ENCODE assay signal across 1 fruit fly cellular context in the genomic region with DNA sequence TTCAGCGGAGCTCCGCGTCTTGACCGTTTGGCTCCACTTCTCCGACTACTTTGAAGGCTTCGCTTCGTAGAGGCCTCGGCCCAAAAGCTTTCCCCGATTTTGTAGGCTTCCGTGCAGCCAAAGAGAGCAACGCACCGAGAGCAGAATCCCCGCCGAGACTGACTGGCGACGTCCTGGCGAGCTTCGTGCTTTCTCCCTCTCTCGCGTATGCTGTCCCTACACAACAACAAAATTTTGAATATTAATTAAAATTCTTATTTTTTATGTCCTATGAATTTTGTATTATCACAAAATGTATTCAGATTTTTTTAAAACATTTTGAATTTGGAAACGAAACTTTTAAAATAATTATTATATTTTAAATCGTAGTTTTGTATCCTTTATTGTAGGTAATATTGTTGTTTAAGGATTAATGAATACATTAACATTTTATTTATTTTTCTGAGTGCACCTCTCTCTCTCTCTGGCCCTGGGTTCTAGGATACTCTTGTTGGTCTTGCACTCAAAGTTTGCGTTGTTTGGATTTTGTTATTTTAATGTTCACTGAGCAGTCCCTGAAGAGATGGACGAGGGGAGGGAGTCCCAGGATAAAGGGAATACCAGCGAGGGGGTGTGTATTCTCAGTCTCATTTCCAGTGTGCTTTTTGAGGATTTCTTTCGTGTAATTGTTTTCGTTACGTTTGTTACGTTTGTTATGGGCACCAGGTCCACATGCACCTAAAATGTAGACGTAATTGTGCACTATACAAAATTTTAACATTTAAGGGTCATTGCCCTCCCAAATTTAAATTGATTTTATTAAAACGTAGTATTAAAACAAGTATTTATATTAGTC.
TF ChIP-seq lines count a peak whose summit lies in the region.

A gene (minus strand): TSS at position 51 of the 835 bp plus-strand sequence.

TF ChIP-seq in whole organism, embryonic, 481 proteins besides CTCF, POLR2A, EP300 and RAD21 (continued from another document and continues in another):
- TF ChIP-seq Tbp (GFP tag; optimal IDR thresholded peaks at IDR 0.05; lab: Kevin White, UChicago) = no peak
- TF ChIP-seq E2f2 (GFP tag; IDR thresholded peaks at IDR 0.05; lab: Robert Waterston, UW) = no peak
- no peak for TF ChIP-seq CG11247 (GFP tag; IDR thresholded peaks at IDR 0.05; lab: Robert Waterston, UW)
- TF ChIP-seq B-H2 (GFP tag; optimal IDR thresholded peaks at IDR 0.05; lab: Kevin White, UChicago) = peak; percentile 12
- no peak for TF ChIP-seq run (tag; optimal IDR thresholded peaks at IDR 0.05; lab: Kevin White, UChicago)
- TF ChIP-seq D19A (tag; optimal IDR thresholded peaks at IDR 0.05; lab: Kevin White, UChicago) = peak; percentile 27
- TF ChIP-seq Nf-YB (GFP tag; optimal IDR thresholded peaks at IDR 0.05; lab: Kevin White, UChicago) = no peak
- TF ChIP-seq az2 (GFP tag; optimal IDR thresholded peaks at IDR 0.05; lab: Kevin White, UChicago) = no peak
- TF ChIP-seq Sin3A (optimal IDR thresholded peaks at IDR 0.05; lab: Kevin White, UChicago) = no peak
- TF ChIP-seq oc (tag; optimal IDR thresholded peaks at IDR 0.05; lab: Kevin White, UChicago) = no peak
- TF ChIP-seq CG42726 (GFP tag; IDR thresholded peaks at IDR 0.05; lab: Robert Waterston, UW; ENCODE audit: partially characterized antibody) = no peak
- no peak for TF ChIP-seq Myb (GFP tag; optimal IDR thresholded peaks at IDR 0.05; lab: Kevin White, UChicago)
- no peak for TF ChIP-seq gro (GFP tag; optimal IDR thresholded peaks at IDR 0.05; lab: Kevin White, UChicago)
- TF ChIP-seq CG11456 (GFP tag; IDR thresholded peaks at IDR 0.05; lab: Robert Waterston, UW) = no peak
- peak; percentile 64 for TF ChIP-seq lab (GFP tag; optimal IDR thresholded peaks at IDR 0.05; lab: Kevin White, UChicago)
- TF ChIP-seq CG2712 (tag; optimal IDR thresholded peaks at IDR 0.05; lab: Kevin White, UChicago) = peak; percentile 37
- no peak for TF ChIP-seq CG3838 (GFP tag; optimal IDR thresholded peaks at IDR 0.05; lab: Kevin White, UChicago)
- TF ChIP-seq CG4328 (GFP tag; optimal IDR thresholded peaks at IDR 0.05; lab: Kevin White, UChicago) = peak; percentile 19
- peak; percentile 76 for TF ChIP-seq CG2678 (tag; optimal IDR thresholded peaks at IDR 0.05; lab: Kevin White, UChicago)
- TF ChIP-seq Oli (tag; optimal IDR thresholded peaks at IDR 0.05; lab: Kevin White, UChicago) = peak; percentile 17
- no peak for TF ChIP-seq CG7745 (tag; optimal IDR thresholded peaks at IDR 0.05; lab: Kevin White, UChicago)
- TF ChIP-seq Dip2 (GFP tag; IDR thresholded peaks at IDR 0.05; lab: Robert Waterston, UW) = no peak
- TF ChIP-seq jing (GFP tag; optimal IDR thresholded peaks at IDR 0.05; lab: Kevin White, UChicago) = no peak
- no peak for TF ChIP-seq chn (GFP tag; optimal IDR thresholded peaks at IDR 0.05; lab: Kevin White, UChicago)
- TF ChIP-seq NFAT (GFP tag; IDR thresholded peaks at IDR 0.05; lab: Robert Waterston, UW) = no peak
- TF ChIP-seq danr (GFP tag; IDR thresholded peaks at IDR 0.05; lab: Robert Waterston, UW) = no peak
- no peak for TF ChIP-seq Lpt (GFP tag; optimal IDR thresholded peaks at IDR 0.05; lab: Kevin White, UChicago)
- TF ChIP-seq CG8290 (GFP tag; optimal IDR thresholded peaks at IDR 0.05; lab: Kevin White, UChicago) = no peak
- TF ChIP-seq CG8290 (tag; optimal IDR thresholded peaks at IDR 0.05; lab: Kevin White, UChicago) = no peak
- no peak for TF ChIP-seq grn (GFP tag; optimal IDR thresholded peaks at IDR 0.05; lab: Kevin White, UChicago)
- no peak for TF ChIP-seq CG12942 (GFP tag; optimal IDR thresholded peaks at IDR 0.05; lab: Kevin White, UChicago)
- TF ChIP-seq disco-r (GFP tag; optimal IDR thresholded peaks at IDR 0.05; lab: Kevin White, UChicago) = no peak
- no peak for TF ChIP-seq repo (GFP tag; optimal IDR thresholded peaks at IDR 0.05; lab: Kevin White, UChicago)
- no peak for TF ChIP-seq da (GFP tag; optimal IDR thresholded peaks at IDR 0.05; lab: Kevin White, UChicago)
- TF ChIP-seq Elba2 (GFP tag; optimal IDR thresholded peaks at IDR 0.05; lab: Kevin White, UChicago) = no peak
- no peak for TF ChIP-seq CG15696 (tag; optimal IDR thresholded peaks at IDR 0.05; lab: Kevin White, UChicago)
- TF ChIP-seq CG5180 (GFP tag; optimal IDR thresholded peaks at IDR 0.05; lab: Kevin White, UChicago) = peak; percentile 4
- TF ChIP-seq Hr3 (GFP tag; optimal IDR thresholded peaks at IDR 0.05; lab: Kevin White, UChicago) = no peak
- no peak for TF ChIP-seq CG9876 (GFP tag; optimal IDR thresholded peaks at IDR 0.05; lab: Kevin White, UChicago)
- TF ChIP-seq dan (GFP tag; IDR thresholded peaks at IDR 0.05; lab: Robert Waterston, UW) = no peak
- TF ChIP-seq cg (GFP tag; optimal IDR thresholded peaks at IDR 0.05; lab: Kevin White, UChicago) = no peak
- TF ChIP-seq toy (GFP tag; IDR thresholded peaks at IDR 0.05; lab: Robert Waterston, UW) = no peak
- no peak for TF ChIP-seq CG4854 (GFP tag; optimal IDR thresholded peaks at IDR 0.05; lab: Kevin White, UChicago)
- TF ChIP-seq cad (GFP tag; optimal IDR thresholded peaks at IDR 0.05; lab: Kevin White, UChicago) = no peak
- TF ChIP-seq CG18599 (GFP tag; optimal IDR thresholded peaks at IDR 0.05; lab: Kevin White, UChicago) = peak; percentile 81
- TF ChIP-seq Dref (GFP tag; IDR thresholded peaks at IDR 0.05; lab: Robert Waterston, UW) = no peak
- no peak for TF ChIP-seq klu (GFP tag; IDR thresholded peaks at IDR 0.05; lab: Robert Waterston, UW)
- no peak for TF ChIP-seq CG3163 (GFP tag; optimal IDR thresholded peaks at IDR 0.05; lab: Kevin White, UChicago)
- TF ChIP-seq ftz-f1 (GFP tag; optimal IDR thresholded peaks at IDR 0.05; lab: Kevin White, UChicago) = no peak
- TF ChIP-seq CG16863 (GFP tag; optimal IDR thresholded peaks at IDR 0.05; lab: Kevin White, UChicago) = no peak
- TF ChIP-seq slp2 (GFP tag; optimal IDR thresholded peaks at IDR 0.05; lab: Kevin White, UChicago) = no peak
- TF ChIP-seq CG11696 (GFP tag; IDR thresholded peaks at IDR 0.05; lab: Robert Waterston, UW) = no peak
- no peak for TF ChIP-seq pb (GFP tag; optimal IDR thresholded peaks at IDR 0.05; lab: Kevin White, UChicago)
- TF ChIP-seq HmgZ (tag; optimal IDR thresholded peaks at IDR 0.05; lab: Kevin White, UChicago) = no peak
- no peak for TF ChIP-seq CG12659 (GFP tag; optimal IDR thresholded peaks at IDR 0.05; lab: Kevin White, UChicago)
- TF ChIP-seq kni (GFP tag; optimal IDR thresholded peaks at IDR 0.05; lab: Kevin White, UChicago) = no peak
- TF ChIP-seq CG15073 (GFP tag; optimal IDR thresholded peaks at IDR 0.05; lab: Kevin White, UChicago) = no peak
- no peak for TF ChIP-seq CG14965 (GFP tag; optimal IDR thresholded peaks at IDR 0.05; lab: Kevin White, UChicago; ENCODE audit: borderline replicate concordance)
- TF ChIP-seq CG8281 (tag; optimal IDR thresholded peaks at IDR 0.05; lab: Kevin White, UChicago) = no peak
- TF ChIP-seq HLH3B (GFP tag; IDR thresholded peaks at IDR 0.05; lab: Robert Waterston, UW) = no peak
- TF ChIP-seq exex (tag; optimal IDR thresholded peaks at IDR 0.05; lab: Kevin White, UChicago) = no peak
- TF ChIP-seq onecut (GFP tag; IDR thresholded peaks at IDR 0.05; lab: Robert Waterston, UW) = no peak
- no peak for TF ChIP-seq Bteb2 (GFP tag; optimal IDR thresholded peaks at IDR 0.05; lab: Kevin White, UChicago)
- peak in 1 of 2 experiments; percentile 64 for TF ChIP-seq Hr51 (GFP tag; optimal IDR thresholded peaks at IDR 0.05; lab: Kevin White, UChicago)
- TF ChIP-seq bowl (GFP tag; IDR thresholded peaks at IDR 0.05; lab: Robert Waterston, UW) = no peak
- no peak for TF ChIP-seq ash1 (GFP tag; optimal IDR thresholded peaks at IDR 0.05; lab: Kevin White, UChicago)
- TF ChIP-seq CG6175 (GFP tag; IDR thresholded peaks at IDR 0.05; lab: Robert Waterston, UW) = no peak
- TF ChIP-seq Usf (GFP tag; optimal IDR thresholded peaks at IDR 0.05; lab: Kevin White, UChicago) = no peak
- no peak for TF ChIP-seq croc (GFP tag; conservative IDR thresholded peaks at IDR 0.05; lab: Robert Waterston, UW)
- TF ChIP-seq zen (tag; optimal IDR thresholded peaks at IDR 0.05; lab: Kevin White, UChicago) = no peak
- TF ChIP-seq sug (tag; optimal IDR thresholded peaks at IDR 0.05; lab: Kevin White, UChicago) = peak; percentile 52
- TF ChIP-seq TFAM (GFP tag; optimal IDR thresholded peaks at IDR 0.05; lab: Kevin White, UChicago) = no peak
- no peak for TF ChIP-seq Kr (GFP tag; optimal IDR thresholded peaks at IDR 0.05; lab: Kevin White, UChicago)
- no peak for TF ChIP-seq YL-1 (GFP tag; optimal IDR thresholded peaks at IDR 0.05; lab: Kevin White, UChicago)
- TF ChIP-seq Jarid2 (GFP tag; optimal IDR thresholded peaks at IDR 0.05; lab: Kevin White, UChicago) = no peak
- TF ChIP-seq CG4617 (GFP tag; optimal IDR thresholded peaks at IDR 0.05; lab: Kevin White, UChicago; ENCODE audit: borderline replicate concordance) = no peak
- no peak for TF ChIP-seq Lim3 (GFP tag; IDR thresholded peaks at IDR 0.05; lab: Robert Waterston, UW)
- no peak for TF ChIP-seq Asciz (GFP tag; optimal IDR thresholded peaks at IDR 0.05; lab: Kevin White, UChicago)
- no peak for TF ChIP-seq Gug (GFP tag; IDR thresholded peaks at IDR 0.05; lab: Robert Waterston, UW)
- no peak for TF ChIP-seq CG17612 (GFP tag; IDR thresholded peaks at IDR 0.05; lab: Robert Waterston, UW)
- TF ChIP-seq CG2199 (GFP tag; IDR thresholded peaks at IDR 0.05; lab: Robert Waterston, UW) = no peak
- peak; percentile 23; the same call in 1 of the 2 replicates for TF ChIP-seq CG6689 (GFP tag; IDR thresholded peaks at IDR 0.05; lab: Robert Waterston, UW)
- TF ChIP-seq Hr39 (optimal IDR thresholded peaks at IDR 0.05; lab: Kevin White, UChicago) = no peak
- TF ChIP-seq chif (GFP tag; optimal IDR thresholded peaks at IDR 0.05; lab: Kevin White, UChicago) = no peak
- TF ChIP-seq mirr (GFP tag; optimal IDR thresholded peaks at IDR 0.05; lab: Kevin White, UChicago) = no peak
- TF ChIP-seq Dll (GFP tag; IDR thresholded peaks at IDR 0.05; lab: Robert Waterston, UW; ENCODE audit: partially characterized antibody) = no peak
- TF ChIP-seq H15 (GFP tag; IDR thresholded peaks at IDR 0.05; lab: Robert Waterston, UW) = no peak
- TF ChIP-seq sens (GFP tag; lab: Kevin White, UChicago) = peak; percentile 47
- no peak for TF ChIP-seq Gsc (GFP tag; IDR thresholded peaks at IDR 0.05; lab: Robert Waterston, UW)
- no peak for TF ChIP-seq CG17802 (tag; optimal IDR thresholded peaks at IDR 0.05; lab: Kevin White, UChicago)
- TF ChIP-seq GATAe (GFP tag; conservative IDR thresholded peaks at IDR 0.05; lab: Robert Waterston, UW) = no peak
- no peak for TF ChIP-seq nom (GFP tag; optimal IDR thresholded peaks at IDR 0.05; lab: Kevin White, UChicago)
- TF ChIP-seq Awh (GFP tag; IDR thresholded peaks at IDR 0.05; lab: Robert Waterston, UW) = no peak
- TF ChIP-seq fd96Cb (tag; optimal IDR thresholded peaks at IDR 0.05; lab: Kevin White, UChicago) = no peak
- TF ChIP-seq Sox100B (GFP tag; optimal IDR thresholded peaks at IDR 0.05; lab: Kevin White, UChicago) = peak; percentile 35
- TF ChIP-seq CG2202 (tag; optimal IDR thresholded peaks at IDR 0.05; lab: Kevin White, UChicago) = no peak
- no peak for TF ChIP-seq NK7.1 (GFP tag; optimal IDR thresholded peaks at IDR 0.05; lab: Kevin White, UChicago)
- no peak for TF ChIP-seq CG7271 (tag; optimal IDR thresholded peaks at IDR 0.05; lab: Kevin White, UChicago)
- TF ChIP-seq CG10209 (GFP tag; optimal IDR thresholded peaks at IDR 0.05; lab: Kevin White, UChicago) = peak; percentile 6
- TF ChIP-seq tup (GFP tag; optimal IDR thresholded peaks at IDR 0.05; lab: Kevin White, UChicago) = no peak
- no peak for TF ChIP-seq pros (GFP tag; optimal IDR thresholded peaks at IDR 0.05; lab: Kevin White, UChicago)
- TF ChIP-seq CG4424 (GFP tag; optimal IDR thresholded peaks at IDR 0.05; lab: Kevin White, UChicago) = no peak
- TF ChIP-seq CG10462 (GFP tag; optimal IDR thresholded peaks at IDR 0.05; lab: Kevin White, UChicago) = no peak
- peak; percentile 31; the same call in 1 of the 2 replicates for TF ChIP-seq CG3847 (GFP tag; IDR thresholded peaks at IDR 0.05; lab: Robert Waterston, UW)
- no peak for TF ChIP-seq tna (GFP tag; IDR thresholded peaks at IDR 0.05; lab: Robert Waterston, UW; ENCODE audit: partially characterized antibody)
- no peak for TF ChIP-seq Antp (GFP tag; optimal IDR thresholded peaks at IDR 0.05; lab: Kevin White, UChicago)
- no peak for TF ChIP-seq CG32772 (GFP tag; IDR thresholded peaks at IDR 0.05; lab: Robert Waterston, UW)
- TF ChIP-seq CG10267 (tag; optimal IDR thresholded peaks at IDR 0.05; lab: Kevin White, UChicago) = no peak
- no peak for TF ChIP-seq bab2 (GFP tag; optimal IDR thresholded peaks at IDR 0.05; lab: Kevin White, UChicago)
- no peak for TF ChIP-seq knrl (GFP tag; IDR thresholded peaks at IDR 0.05; lab: Robert Waterston, UW; ENCODE audit: partially characterized antibody)
- no peak for TF ChIP-seq CG31224 (GFP tag; IDR thresholded peaks at IDR 0.05; lab: Robert Waterston, UW)
- peak; percentile 11 for TF ChIP-seq Fer3 (tag; optimal IDR thresholded peaks at IDR 0.05; lab: Kevin White, UChicago)
- TF ChIP-seq Max (GFP tag; optimal IDR thresholded peaks at IDR 0.05; lab: Kevin White, UChicago) = no peak
- TF ChIP-seq bcd (GFP tag; optimal IDR thresholded peaks at IDR 0.05; lab: Kevin White, UChicago) = peak; percentile 33
- TF ChIP-seq ap (GFP tag; IDR thresholded peaks at IDR 0.05; lab: Robert Waterston, UW) = no peak
- no peak for TF ChIP-seq fu2 (GFP tag; optimal IDR thresholded peaks at IDR 0.05; lab: Kevin White, UChicago)
- no peak for TF ChIP-seq CG16813 (GFP tag; IDR thresholded peaks at IDR 0.05; lab: Robert Waterston, UW; ENCODE audit: partially characterized antibody)
- TF ChIP-seq jumu (GFP tag; optimal IDR thresholded peaks at IDR 0.05; lab: Kevin White, UChicago) = no peak
- no peak for TF ChIP-seq CkIIα-i1 (GFP tag; IDR thresholded peaks at IDR 0.05; lab: Robert Waterston, UW)
- TF ChIP-seq Trl (optimal IDR thresholded peaks at IDR 0.05; lab: Kevin White, UChicago) = peak; percentile 5 to 57
- TF ChIP-seq Trl (GFP tag; optimal IDR thresholded peaks at IDR 0.05; lab: Kevin White, UChicago) = no peak
- no peak for TF ChIP-seq CG43689 (GFP tag; IDR thresholded peaks at IDR 0.05; lab: Robert Waterston, UW)
- TF ChIP-seq ttk (GFP tag; IDR thresholded peaks at IDR 0.05; lab: Robert Waterston, UW) = no peak
- TF ChIP-seq Hr78 (GFP tag; optimal IDR thresholded peaks at IDR 0.05; lab: Kevin White, UChicago) = no peak
- no peak for TF ChIP-seq CHES-1-like (GFP tag; optimal IDR thresholded peaks at IDR 0.05; lab: Kevin White, UChicago)
- no peak for TF ChIP-seq CG7786 (GFP tag; optimal IDR thresholded peaks at IDR 0.05; lab: Kevin White, UChicago)
- TF ChIP-seq CG4282 (GFP tag; optimal IDR thresholded peaks at IDR 0.05; lab: Kevin White, UChicago) = no peak
- no peak for TF ChIP-seq CG34224 (GFP tag; IDR thresholded peaks at IDR 0.05; lab: Robert Waterston, UW; ENCODE audit: partially characterized antibody)
- no peak for TF ChIP-seq CG15601 (tag; optimal IDR thresholded peaks at IDR 0.05; lab: Kevin White, UChicago)
